Worm (Caenorhabditis elegans): ENCODE data around the gene irld-11.

DNA sequence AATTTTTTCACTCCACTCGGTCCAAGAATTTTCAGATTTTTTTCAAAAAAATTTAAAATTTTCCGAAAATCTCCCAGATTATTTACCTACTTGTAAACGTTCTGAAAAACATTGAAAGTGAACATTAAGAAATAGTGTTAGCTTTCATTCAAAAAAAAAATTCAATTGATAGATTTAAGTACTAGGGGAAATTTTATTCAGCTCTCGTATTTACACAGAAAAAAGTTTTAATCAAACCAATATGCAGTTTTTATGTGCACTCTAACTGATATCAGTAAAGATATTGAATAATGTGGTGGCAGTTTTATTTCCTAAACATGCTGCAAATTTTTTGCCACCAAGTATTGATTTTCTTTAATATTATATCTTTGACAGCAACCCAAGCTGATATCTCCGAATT is 13.3 kb downstream of the irld-11 start, which contains the start of gene irld-42:
- TF ChIP-seq skn-1 (tag; optimal IDR thresholded peaks at IDR 0.05) (no peak), ceh-28 (tag; optimal IDR thresholded peaks at IDR 0.05) (no peak), lin-39 (tag; optimal IDR thresholded peaks at IDR 0.05) (no peak), gei-8 (GFP tag; optimal IDR thresholded peaks at IDR 0.05) (no peak)
